Fruit fly (Drosophila melanogaster): ENCODE data around the gene CG1677.
A peak's percentile ranks its signal among the peaks of the same experiment; 100 is the strongest.

Gene CG1677

DNA sequence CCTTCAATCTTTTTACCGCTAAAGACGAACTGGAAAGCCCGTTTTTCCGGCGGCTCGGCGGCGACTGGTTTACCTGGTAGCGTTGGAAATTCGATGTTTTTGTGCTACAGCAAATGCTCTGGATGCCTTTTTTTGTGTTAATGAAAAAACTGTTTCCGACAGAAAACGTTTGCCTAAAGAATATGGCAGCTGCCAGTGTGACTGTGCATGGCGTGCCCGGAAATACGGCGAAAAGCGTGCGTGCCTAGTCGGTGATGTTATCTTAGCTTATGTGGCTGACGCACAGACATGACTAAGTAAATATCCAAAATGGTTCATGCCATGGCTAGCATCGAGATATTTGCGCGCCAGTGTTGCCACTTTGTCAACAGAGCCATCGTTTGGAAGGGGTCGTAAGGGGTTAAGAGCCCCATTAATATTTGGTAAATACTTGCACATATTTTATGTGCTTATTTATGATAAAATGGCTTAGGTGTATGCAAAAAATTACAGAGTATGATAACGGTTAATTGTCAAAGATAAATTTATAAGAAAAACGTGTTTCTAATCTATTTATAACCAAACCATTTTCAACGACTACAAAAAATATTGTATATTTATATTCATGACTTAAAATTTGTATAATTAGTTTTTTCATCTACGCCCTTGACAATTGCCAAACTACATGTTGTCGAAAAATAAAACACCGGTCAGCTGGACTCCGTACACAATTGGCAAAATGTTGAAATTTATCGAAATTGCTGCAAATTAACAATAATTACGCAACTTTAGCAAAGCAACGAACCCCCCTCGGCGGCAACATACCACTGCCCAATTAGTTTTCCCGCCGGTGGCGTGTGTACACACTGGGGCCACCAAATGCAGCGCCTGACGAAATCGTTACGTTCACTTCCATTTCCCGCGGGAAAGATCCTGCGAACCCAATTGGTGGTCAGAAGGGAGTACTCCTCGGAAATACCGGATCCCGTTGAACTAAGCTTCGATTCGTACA lies 119.3 kb downstream of the CG1677 start, which contains the start of gene CG2059 (continued):
- peak; percentile 57 for TF ChIP-seq CG42726 (GFP tag; IDR thresholded peaks at IDR 0.05; ENCODE audit: partially characterized antibody)
- peak; percentile 89 for TF ChIP-seq kay (GFP tag; optimal IDR thresholded peaks at IDR 0.05)
- no peak for TF ChIP-seq NK7.1 (GFP tag; optimal IDR thresholded peaks at IDR 0.05)
- TF ChIP-seq pho (GFP tag; optimal IDR thresholded peaks at IDR 0.05) = peak; percentile 56
- peak; percentile 31 for TF ChIP-seq CrebB (tag; optimal IDR thresholded peaks at IDR 0.05)
- no peak for TF ChIP-seq Ravus (GFP tag; IDR thresholded peaks at IDR 0.05)
- TF ChIP-seq inv (GFP tag; IDR thresholded peaks at IDR 0.05; ENCODE audit: partially characterized antibody) = 0 out of 2 replicates have a peak, but pooled peaks have one; percentile 37
- peak; percentile 92 for TF ChIP-seq Lhr (GFP tag; optimal IDR thresholded peaks at IDR 0.05)
- TF ChIP-seq schlank (tag; optimal IDR thresholded peaks at IDR 0.05) = peak; percentile 5
- TF ChIP-seq Nf-YA (GFP tag; IDR thresholded peaks at IDR 0.05) = no peak
- TF ChIP-seq CG3407 (GFP tag; optimal IDR thresholded peaks at IDR 0.05) = peak; percentile 6
- no peak for TF ChIP-seq Drgx (GFP tag; IDR thresholded peaks at IDR 0.05)
- no peak for TF ChIP-seq Deaf1 (tag; optimal IDR thresholded peaks at IDR 0.05)
- TF ChIP-seq Nf-YC (tag; optimal IDR thresholded peaks at IDR 0.05) = peak; percentile 17
- TF ChIP-seq yki (optimal IDR thresholded peaks at IDR 0.05) = no peak
- peak; percentile 51 for TF ChIP-seq CG7987 (GFP tag; optimal IDR thresholded peaks at IDR 0.05)
- no peak; the same call in 1 of the 2 replicates for TF ChIP-seq hbn (GFP tag; IDR thresholded peaks at IDR 0.05; ENCODE audit: partially characterized antibody)
- TF ChIP-seq CG18476 (GFP tag; optimal IDR thresholded peaks at IDR 0.05) = peak; percentile 44
- peak; percentile 16 for TF ChIP-seq CG3995 (GFP tag; optimal IDR thresholded peaks at IDR 0.05)
- TF ChIP-seq CG17385 (GFP tag; optimal IDR thresholded peaks at IDR 0.05) = no peak
- peak; percentile 28; the same call in 1 of the 2 replicates for TF ChIP-seq rib (GFP tag; IDR thresholded peaks at IDR 0.05)
- peak; percentile 38 for TF ChIP-seq CG10654 (GFP tag; optimal IDR thresholded peaks at IDR 0.05)
- no peak for TF ChIP-seq run (tag; optimal IDR thresholded peaks at IDR 0.05)
- TF ChIP-seq Gsc (GFP tag; IDR thresholded peaks at IDR 0.05) = no peak
- TF ChIP-seq vvl (GFP tag; IDR thresholded peaks at IDR 0.05) = peak; percentile 72
- peak; percentile 47 for TF ChIP-seq CG6272 (GFP tag; IDR thresholded peaks at IDR 0.05)
- no peak for TF ChIP-seq hkb (optimal IDR thresholded peaks at IDR 0.05)
- peak; percentile 32; the same call in 1 of the 2 replicates for TF ChIP-seq hkb (GFP tag; IDR thresholded peaks at IDR 0.05)
- TF ChIP-seq MTF-1 (GFP tag; optimal IDR thresholded peaks at IDR 0.05; ENCODE audit: borderline replicate concordance) = peak; percentile 51
- TF ChIP-seq dimm (GFP tag; IDR thresholded peaks at IDR 0.05) = no peak
- peak; percentile 18; the same call in 1 of the 2 replicates for TF ChIP-seq H2.0 (GFP tag; IDR thresholded peaks at IDR 0.05)
- peak; percentile 95 for TF ChIP-seq crol (GFP tag; IDR thresholded peaks at IDR 0.05)
- peak; percentile 39 for TF ChIP-seq CG16863 (GFP tag; optimal IDR thresholded peaks at IDR 0.05)
- peak; percentile 60 for TF ChIP-seq HmgZ (tag; optimal IDR thresholded peaks at IDR 0.05)
- peak; percentile 27; the same call in 1 of the 2 replicates for TF ChIP-seq wdn (GFP tag; IDR thresholded peaks at IDR 0.05)
- TF ChIP-seq CG6689 (GFP tag; IDR thresholded peaks at IDR 0.05) = peak; percentile 45; the same call in 1 of the 2 replicates
- peak; percentile 0 for TF ChIP-seq D19B (GFP tag; optimal IDR thresholded peaks at IDR 0.05)
- peak; percentile 11; the same call in 1 of the 2 replicates for TF ChIP-seq tna (GFP tag; IDR thresholded peaks at IDR 0.05; ENCODE audit: partially characterized antibody)
- TF ChIP-seq CG14710 (tag; optimal IDR thresholded peaks at IDR 0.05) = peak; percentile 99
- peak; percentile 18 for TF ChIP-seq Hand (GFP tag; optimal IDR thresholded peaks at IDR 0.05)
- TF ChIP-seq Atf6 (GFP tag; IDR thresholded peaks at IDR 0.05) = 0 out of 2 replicates have a peak, but pooled peaks have one; percentile 9
- TF ChIP-seq cato (GFP tag; optimal IDR thresholded peaks at IDR 0.05; ENCODE audit: borderline replicate concordance) = no peak
- peak; percentile 44 for TF ChIP-seq CG3281 (GFP tag; optimal IDR thresholded peaks at IDR 0.05)
- no peak for TF ChIP-seq dati (GFP tag; IDR thresholded peaks at IDR 0.05)
- no peak for TF ChIP-seq CG17568 (GFP tag; optimal IDR thresholded peaks at IDR 0.05)
- peak; percentile 54 for TF ChIP-seq ewg (GFP tag; optimal IDR thresholded peaks at IDR 0.05)
- peak; percentile 32 for TF ChIP-seq CG4404 (GFP tag; IDR thresholded peaks at IDR 0.05)
- TF ChIP-seq Hey (tag; optimal IDR thresholded peaks at IDR 0.05) = peak; percentile 21

All from whole organism, embryonic.